Worm (Caenorhabditis elegans): ENCODE measurements around the gene rnp-4.

ce11 chrIII:4450773-4451423, 44.8 kb downstream of the rnp-4 start:
- no peak for TF ChIP-seq W03F9.2 (tag; optimal IDR thresholded peaks at IDR 0.05)
- TF ChIP-seq him-1 (tag; optimal IDR thresholded peaks at IDR 0.05) = no peak
- TF ChIP-seq dao-5 (tag; optimal IDR thresholded peaks at IDR 0.05) = no peak

Data from whole organism, L4/young adult.